Worm (Caenorhabditis elegans) whole organism, L2 larva: ENCODE results near the gene hot-7.

Experiments used
- C34F6.9 ChIP-seq: fragments of 150-350 bp; optimal IDR thresholded peaks from 2 replicates; lab custom pipeline; 2014; ENCODE audit warnings: missing biosample characterization, missing genetic modification characterization
- F13H6.1 ChIP-seq: sonication (generic microtip); optimal IDR thresholded peaks from 2 replicates; lab custom pipeline; 2016; ENCODE audit warnings: missing genetic modification characterization, missing compliant biosample characterization
- ZK546.5 ChIP-seq: sonication (generic microtip); optimal IDR thresholded peaks from 2 replicates; lab custom pipeline; 2017; ENCODE audit warnings: missing biosample characterization, missing genetic modification characterization
- aly-2 ChIP-seq: fragments of 150-350 bp; optimal IDR thresholded peaks from 2 replicates; lab custom pipeline; 2014; ENCODE audit warnings: missing biosample characterization, missing genetic modification characterization
- ama-1 ChIP-seq: fragments of 150-350 bp; optimal IDR thresholded peaks from 2 replicates; lab custom pipeline; 2018; ENCODE audit warnings: inconsistent platforms
- blmp-1 ChIP-seq: sonication (generic microtip); optimal IDR thresholded peaks from 2 replicates; lab custom pipeline; 2017; ENCODE audit warnings: missing genetic modification characterization, mild to moderate bottlenecking, missing compliant biosample characterization, antibody characterized with exemption, moderate library complexity; ENCODE audit not compliant: insufficient read depth
- ceh-16 ChIP-seq: fragments of 150-350 bp; optimal IDR thresholded peaks from 2 replicates; lab custom pipeline; 2014; ENCODE audit warnings: missing biosample characterization, missing genetic modification characterization
- crh-2 ChIP-seq: sonication (generic microtip); optimal IDR thresholded peaks from 2 replicates; lab custom pipeline; 2017; ENCODE audit warnings: missing biosample characterization, missing genetic modification characterization
- egl-27 ChIP-seq: sonication (generic microtip); optimal IDR thresholded peaks from 3 replicates; lab custom pipeline; 2017; ENCODE audit warnings: missing biosample characterization, missing genetic modification reagents, missing genetic modification characterization
- elt-1 ChIP-seq: fragments of 150-350 bp; optimal IDR thresholded peaks from 2 replicates; lab custom pipeline; 2014; ENCODE audit warnings: missing biosample characterization, missing genetic modification characterization
- elt-3 ChIP-seq: sonication (generic microtip); optimal IDR thresholded peaks from 2 replicates; lab custom pipeline; 2017; ENCODE audit warnings: missing biosample characterization, missing genetic modification characterization
- gmeb-1 ChIP-seq: fragments of 150-350 bp; optimal IDR thresholded peaks from 2 replicates; lab custom pipeline; 2014; ENCODE audit warnings: missing biosample characterization, missing genetic modification characterization
- lin-11 ChIP-seq: fragments of 150-350 bp; sonication (generic microtip); optimal IDR thresholded peaks from 2 replicates; lab custom pipeline; 2014; ENCODE audit warnings: missing biosample characterization, missing genetic modification characterization, inconsistent platforms, mixed read lengths
- lin-13 ChIP-seq: fragments of 150-350 bp; optimal IDR thresholded peaks from 2 replicates; lab custom pipeline; 2014; ENCODE audit warnings: missing biosample characterization, missing genetic modification reagents, missing genetic modification characterization
- lin-39 ChIP-seq: fragments of 150-350 bp; optimal IDR thresholded peaks from 2 replicates; lab custom pipeline; 2014; ENCODE audit warnings: missing biosample characterization, missing genetic modification reagents, missing genetic modification characterization
- lsy-2 ChIP-seq, 2 experiments: fragments of 150-350 bp in 1 of 2; sonication (generic microtip) in 1 of 2; optimal IDR thresholded peaks; 2 replicates each; lab custom pipeline; 2014 to 2017; ENCODE audit warnings: missing biosample characterization in 2 of 2, missing genetic modification characterization in 2 of 2
- mab-5 ChIP-seq: fragments of 150-350 bp; optimal IDR thresholded peaks from 2 replicates; lab custom pipeline; 2014; ENCODE audit warnings: missing biosample characterization, missing genetic modification characterization
- mdl-1 ChIP-seq, 2 experiments: fragments of 150-350 bp in 1 of 2; sonication (generic microtip) in 1 of 2; optimal IDR thresholded peaks; 2 replicates each; lab custom pipeline; 2017; ENCODE audit warnings: missing biosample characterization in 2 of 2, missing genetic modification characterization in 2 of 2
- nhr-10 ChIP-seq: sonication (generic microtip); optimal IDR thresholded peaks from 2 replicates; lab custom pipeline; 2017; ENCODE audit warnings: missing biosample characterization, missing genetic modification characterization
- nhr-11 ChIP-seq: fragments of 150-350 bp; optimal IDR thresholded peaks from 2 replicates; lab custom pipeline; 2014; ENCODE audit warnings: missing biosample characterization, missing genetic modification characterization
- nhr-21 ChIP-seq: fragments of 150-350 bp; optimal IDR thresholded peaks from 2 replicates; lab custom pipeline; 2014; ENCODE audit warnings: missing biosample characterization, missing genetic modification characterization
- nhr-23 ChIP-seq: fragments of 150-350 bp; optimal IDR thresholded peaks from 2 replicates; lab custom pipeline; 2014; ENCODE audit warnings: missing biosample characterization, missing genetic modification reagents, missing genetic modification characterization
- nhr-237 ChIP-seq: fragments of 150-350 bp; optimal IDR thresholded peaks from 2 replicates; lab custom pipeline; 2014; ENCODE audit warnings: missing biosample characterization, missing genetic modification characterization
- nhr-25 ChIP-seq: fragments of 150-350 bp; sonication (generic microtip); optimal IDR thresholded peaks from 3 replicates; lab custom pipeline; 2014; ENCODE audit warnings: missing biosample characterization, missing genetic modification characterization
- nhr-6 ChIP-seq: fragments of 150-350 bp; optimal IDR thresholded peaks from 2 replicates; lab custom pipeline; 2014; ENCODE audit warnings: missing biosample characterization, missing genetic modification characterization
- nhr-77 ChIP-seq: fragments of 150-350 bp; optimal IDR thresholded peaks from 2 replicates; lab custom pipeline; 2014; ENCODE audit warnings: missing biosample characterization, missing genetic modification characterization
- peb-1 ChIP-seq: fragments of 150-350 bp; optimal IDR thresholded peaks from 2 replicates; lab custom pipeline; 2014; ENCODE audit warnings: missing biosample characterization, missing genetic modification characterization
- sem-4 ChIP-seq: fragments of 150-350 bp; optimal IDR thresholded peaks from 2 replicates; lab custom pipeline; 2014; ENCODE audit warnings: missing biosample characterization, missing genetic modification reagents, missing genetic modification characterization
- skn-1 ChIP-seq: sonication (generic microtip); optimal IDR thresholded peaks from 2 replicates; lab custom pipeline; 2017; ENCODE audit warnings: missing biosample characterization, missing genetic modification characterization
- sma-3 ChIP-seq: sonication (generic microtip); optimal IDR thresholded peaks from 2 replicates; lab custom pipeline; 2016; ENCODE audit warnings: missing genetic modification reagents, missing genetic modification characterization, missing compliant biosample characterization
- sma-9 ChIP-seq, 2 experiments: fragments of 150-350 bp in 1 of 2; sonication (generic microtip) in 1 of 2; optimal IDR thresholded peaks; 2 replicates each; lab custom pipeline; 2014 to 2016; ENCODE audit warnings: missing genetic modification characterization in 2 of 2, mild to moderate bottlenecking in 1 of 2, missing biosample characterization in 1 of 2, missing compliant biosample characterization in 1 of 2, missing genetic modification reagents in 1 of 2, moderate library complexity in 1 of 2
- snpc-4 ChIP-seq: fragments of 150-350 bp; optimal IDR thresholded peaks from 2 replicates; lab custom pipeline; 2014; ENCODE audit warnings: missing biosample characterization, missing genetic modification characterization
- unc-55 ChIP-seq: fragments of 150-350 bp; sonication (generic microtip); optimal IDR thresholded peaks from 3 replicates; lab custom pipeline; 2014; ENCODE audit warnings: missing biosample characterization, missing genetic modification reagents, missing genetic modification characterization
- unc-62 ChIP-seq: fragments of 150-350 bp; optimal IDR thresholded peaks from 2 replicates; lab custom pipeline; 2014; ENCODE audit warnings: missing biosample characterization, missing genetic modification reagents, missing genetic modification characterization
- ztf-1 ChIP-seq: fragments of 200-800 bp; sonication (Bioruptor generic); conservative IDR thresholded peaks from 2 replicates; pipeline ENCODE4 v1.3.6; 2022; ENCODE audit warnings: missing genetic modification characterization, missing compliant biosample characterization
- ztf-11 ChIP-seq: sonication (generic microtip); optimal IDR thresholded peaks from 2 replicates; lab custom pipeline; 2017; ENCODE audit warnings: missing biosample characterization, missing genetic modification characterization
- ztf-4 ChIP-seq: fragments of 150-350 bp; optimal IDR thresholded peaks from 2 replicates; lab custom pipeline; 2014; ENCODE audit warnings: missing biosample characterization, missing genetic modification characterization

The hot-7 gene

DNA sequence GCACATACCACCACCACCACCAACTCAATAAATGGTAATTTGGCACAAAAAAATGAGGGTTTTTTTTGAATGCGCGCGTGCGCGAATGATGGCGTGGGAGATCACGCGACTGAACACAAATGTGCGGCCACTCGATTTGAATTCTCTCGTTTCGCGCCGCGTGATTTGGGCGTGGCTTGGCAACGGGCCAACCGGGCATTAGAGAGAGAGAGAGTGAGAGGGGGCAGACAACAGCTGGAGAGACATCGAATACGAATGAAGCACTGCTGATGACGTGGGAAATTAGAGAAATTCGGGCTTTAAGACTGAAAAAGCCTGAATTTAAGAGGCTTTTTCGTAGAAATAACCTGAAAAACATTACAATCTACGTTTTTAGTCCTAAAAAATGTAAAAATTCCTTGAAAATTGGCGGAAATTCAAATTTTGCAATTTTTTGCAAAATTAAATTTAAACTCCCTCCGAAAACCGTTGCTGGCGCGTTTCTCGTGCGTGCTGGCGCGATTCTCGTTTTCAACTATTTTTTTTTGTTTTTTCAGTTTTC is 40.3 kb downstream of the hot-7 start (continued):
- no peak for TF ChIP-seq peb-1 (tag; lab: Kevin White, UChicago)
- no peak for TF ChIP-seq nhr-11
- TF ChIP-seq snpc-4 (tag; lab: Kevin White, UChicago) = peak; percentile 35
- no peak for TF ChIP-seq elt-1 (tag; lab: Kevin White, UChicago)
- no peak for TF ChIP-seq elt-3
- TF ChIP-seq C34F6.9 = peak; percentile 91
- TF ChIP-seq mdl-1 (tag; optimal IDR thresholded peaks at IDR 0.05; lab: Kevin White, UChicago) = peak; percentile 51 to 81
- no peak for TF ChIP-seq aly-2
- peak; percentile 42 for TF ChIP-seq ceh-16 (tag; lab: Kevin White, UChicago)
- TF ChIP-seq sem-4 (tag; lab: Kevin White, UChicago) = peak; percentile 85
- TF ChIP-seq egl-27 (tag; lab: Kevin White, UChicago) = peak; percentile 18
- peak; percentile 90 for TF ChIP-seq lin-13 (GFP tag; lab: Kevin White, UChicago)
- peak; percentile 85 for TF ChIP-seq lsy-2 (tag; optimal IDR thresholded peaks at IDR 0.05; lab: Kevin White, UChicago)

DNA sequence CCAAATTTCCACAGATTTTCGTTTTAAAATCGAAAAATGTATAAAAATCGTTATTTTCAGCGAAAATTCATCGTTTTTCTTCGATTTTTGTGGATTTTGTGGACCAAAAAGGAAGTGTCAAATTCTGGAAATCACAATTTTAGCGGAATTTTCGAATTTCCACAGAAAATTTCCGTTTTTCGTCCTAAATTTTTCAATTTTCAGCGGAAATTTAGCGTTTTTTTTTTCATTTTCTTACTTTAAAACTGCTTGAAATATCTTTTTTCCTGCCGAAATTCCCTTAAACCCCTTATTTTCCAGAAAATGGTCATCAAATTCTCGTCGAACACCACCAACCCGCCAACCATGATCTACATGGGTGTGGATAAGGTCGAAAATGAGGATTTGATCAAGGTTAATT is 40.8 kb downstream of the hot-7 start, which contains the start of gene Y54G11A.2:
Gene Y54G11A.2, plus strand, starts transcription at position 301 of the 400 bp plus-strand sequence.
- TF ChIP-seq ztf-1 (GFP tag; lab: Robert Waterston, UW) (no peak), nhr-77 (no peak), nhr-10 (tag; lab: Kevin White, UChicago) (no peak), nhr-11 (no peak), ama-1 (no peak), lin-11 (tag; lab: Kevin White, UChicago) (no peak), unc-55 (no peak), lin-13 (GFP tag; lab: Kevin White, UChicago) (no peak), crh-2 (tag; lab: Kevin White, UChicago) (no peak), blmp-1 (tag; lab: Kevin White, UChicago) (no peak), sem-4 (tag; lab: Kevin White, UChicago) (no peak), lin-39 (tag; lab: Kevin White, UChicago) (no peak), lsy-2 (tag; optimal IDR thresholded peaks at IDR 0.05; lab: Kevin White, UChicago) (no peak), ztf-4 (tag; lab: Kevin White, UChicago) (no peak), elt-1 (tag; lab: Kevin White, UChicago) (no peak), elt-3 (no peak), skn-1 (tag; lab: Kevin White, UChicago) (no peak), ztf-11 (tag; lab: Kevin White, UChicago) (no peak), egl-27 (tag; lab: Kevin White, UChicago) (no peak)

DNA sequence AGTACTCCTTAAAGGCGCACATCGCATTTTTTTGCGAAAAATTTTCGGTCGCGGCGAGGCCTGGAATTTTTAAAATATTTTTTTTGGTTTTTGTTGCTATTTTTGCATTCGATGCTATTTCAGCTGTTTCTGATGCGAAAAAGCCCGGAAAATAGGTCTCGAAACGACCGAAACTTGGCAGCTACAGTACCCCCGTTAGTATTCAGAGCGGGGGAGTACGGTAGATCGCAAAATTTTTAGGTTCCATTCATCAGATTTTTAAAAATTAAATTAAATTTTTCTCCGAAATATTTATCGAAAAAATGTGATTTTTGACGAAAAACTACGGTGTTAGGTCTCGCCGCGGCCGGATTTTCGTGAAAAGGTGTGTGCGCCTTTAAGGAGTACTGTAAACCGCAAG is 44.6 kb downstream of the hot-7 start:
- TF ChIP-seq crh-2 (tag; lab: Kevin White, UChicago) = no peak
- no peak for TF ChIP-seq mdl-1 (tag; optimal IDR thresholded peaks at IDR 0.05; lab: Kevin White, UChicago)
- TF ChIP-seq gmeb-1 = no peak
- no peak for TF ChIP-seq nhr-77
- no peak for TF ChIP-seq ZK546.5
- no peak for TF ChIP-seq sma-3 (GFP tag; lab: Kevin White, UChicago)
- TF ChIP-seq sma-9 (GFP tag; optimal IDR thresholded peaks at IDR 0.05; lab: Kevin White, UChicago) = no peak
- no peak for TF ChIP-seq sma-9 (tag; optimal IDR thresholded peaks at IDR 0.05; lab: Kevin White, UChicago)

DNA sequence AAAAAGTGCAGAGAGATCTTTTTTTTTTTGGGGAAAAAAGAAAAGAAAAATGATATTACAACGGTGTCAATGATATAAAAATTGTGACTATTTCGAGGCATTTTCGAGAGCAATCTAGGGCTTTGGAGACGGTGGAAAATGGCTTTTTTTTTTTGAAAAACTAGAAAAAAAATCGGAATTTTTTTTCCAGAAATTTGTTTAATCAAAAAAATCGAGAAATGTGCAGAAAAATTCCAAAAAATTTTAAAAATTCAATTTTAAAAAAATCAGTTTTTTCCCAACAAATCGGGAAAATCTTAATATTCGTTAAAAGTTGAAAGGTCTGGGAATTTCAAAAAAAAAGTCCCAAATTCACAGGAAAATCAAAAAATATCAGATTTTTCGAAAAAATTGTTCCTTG is 45.6 kb downstream of the hot-7 start, which contains the start of gene Y54G11A.19:
Gene Y54G11A.19, minus strand, starts transcription at position 101 of the 400 bp plus-strand sequence.
- TF ChIP-seq lin-39 (tag; lab: Kevin White, UChicago) (no peak), ama-1 (no peak), nhr-23 (tag; lab: Kevin White, UChicago) (no peak), nhr-237 (tag; lab: Kevin White, UChicago) (no peak), ztf-4 (tag; lab: Kevin White, UChicago) (no peak), F13H6.1 (tag; lab: Kevin White, UChicago) (no peak), ztf-11 (tag; lab: Kevin White, UChicago) (no peak), gmeb-1 (no peak), nhr-6 (no peak), unc-62 (GFP tag; lab: Kevin White, UChicago) (no peak)
- TF ChIP-seq, all 48 proteins: peak for 0

DNA sequence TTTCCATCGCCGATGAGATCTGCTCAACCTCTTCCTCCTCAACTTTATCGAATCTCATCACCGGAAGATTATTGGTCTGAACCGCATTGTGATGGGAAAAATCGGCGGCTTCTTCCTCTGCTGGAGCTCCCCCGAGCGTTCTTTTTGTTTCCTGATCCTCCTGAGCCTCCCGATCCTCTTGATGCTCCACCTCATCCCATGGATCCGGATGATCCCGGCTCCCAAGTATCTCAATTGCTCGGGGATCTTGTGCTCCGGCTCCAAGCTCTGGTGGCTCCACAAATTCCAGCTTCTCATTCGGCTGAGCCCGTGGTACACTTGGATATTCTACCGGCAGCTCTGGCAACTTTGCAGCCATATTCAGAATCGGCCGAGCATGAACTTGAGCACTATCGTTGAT is 46.7 kb downstream of the hot-7 start:
- TF ChIP-seq ZK546.5 (no peak), nhr-21 (tag; lab: Kevin White, UChicago) (no peak), mab-5 (tag; lab: Kevin White, UChicago) (no peak), gmeb-1 (no peak), blmp-1 (tag; lab: Kevin White, UChicago) (no peak), sma-9 (GFP tag; optimal IDR thresholded peaks at IDR 0.05; lab: Kevin White, UChicago) (no peak), sma-9 (tag; optimal IDR thresholded peaks at IDR 0.05; lab: Kevin White, UChicago) (no peak), unc-55 (no peak), nhr-25 (no peak)
